Worm (Caenorhabditis elegans) whole organism, late embryonic: Measurements from ENCODE around the gene lgc-40.
A peak's percentile ranks its signal among the peaks of the same experiment; 100 is the strongest.

Experiments
- F13H6.1 ChIP-seq: sonication (generic microtip); optimal IDR thresholded peaks from 2 replicates; lab custom pipeline; 2016; ENCODE audit warnings: missing genetic modification characterization, missing compliant biosample characterization
- K02D7.2 ChIP-seq: sonication (generic microtip); optimal IDR thresholded peaks from 2 replicates; lab custom pipeline; 2017; ENCODE audit warnings: mild to moderate bottlenecking, missing genetic modification characterization, missing compliant biosample characterization
- T23F11.4 ChIP-seq: fragments of 200-800 bp; sonication (Bioruptor generic); optimal IDR thresholded peaks from 2 replicates; lab custom pipeline; 2018; ENCODE audit warnings: mild to moderate bottlenecking, missing genetic modification characterization, missing compliant biosample characterization
- ama-1 ChIP-seq: fragments of 150-350 bp; optimal IDR thresholded peaks from 2 replicates; lab custom pipeline; 2014
- ceh-18 ChIP-seq: sonication (generic microtip); optimal IDR thresholded peaks from 2 replicates; lab custom pipeline; 2016; ENCODE audit warnings: missing genetic modification characterization, missing compliant biosample characterization
- ceh-19 ChIP-seq: fragments of 200-800 bp; sonication (Bioruptor generic); optimal IDR thresholded peaks from 2 replicates; lab custom pipeline; 2018; ENCODE audit warnings: mild to moderate bottlenecking, missing genetic modification characterization, missing compliant biosample characterization
- ceh-2 ChIP-seq: sonication (generic microtip); optimal IDR thresholded peaks from 2 replicates; lab custom pipeline; 2016; ENCODE audit warnings: missing genotype, missing genetic modification characterization, missing compliant biosample characterization
- ceh-22 ChIP-seq: sonication (generic microtip); optimal IDR thresholded peaks from 2 replicates; lab custom pipeline; 2017; ENCODE audit warnings: missing biosample characterization, missing genetic modification characterization
- ceh-30 ChIP-seq: fragments of 150-350 bp; optimal IDR thresholded peaks from 2 replicates; lab custom pipeline; 2014; ENCODE audit warnings: missing biosample characterization, missing genetic modification characterization
- ceh-34 ChIP-seq: sonication (generic microtip); optimal IDR thresholded peaks from 2 replicates; lab custom pipeline; 2016; ENCODE audit warnings: mild to moderate bottlenecking, missing genetic modification characterization, missing compliant biosample characterization
- ceh-6 ChIP-seq: fragments of 200-800 bp; sonication (Bioruptor generic); optimal IDR thresholded peaks from 2 replicates; lab custom pipeline; 2018; ENCODE audit warnings: mild to moderate bottlenecking, missing genetic modification characterization, missing compliant biosample characterization
- ceh-9 ChIP-seq: sonication (generic microtip); optimal IDR thresholded peaks from 2 replicates; lab custom pipeline; 2016; ENCODE audit warnings: mild to moderate bottlenecking, missing genetic modification characterization, inconsistent platforms, missing compliant biosample characterization
- dve-1 ChIP-seq: sonication (generic microtip); optimal IDR thresholded peaks from 2 replicates; lab custom pipeline; 2017; ENCODE audit warnings: antibody characterized with exemption, mild to moderate bottlenecking, missing genetic modification characterization, missing compliant biosample characterization
- elt-4 ChIP-seq: sonication (generic microtip); optimal IDR thresholded peaks from 2 replicates; lab custom pipeline; 2016; ENCODE audit warnings: missing genetic modification characterization, missing compliant biosample characterization
- eyg-1 ChIP-seq: sonication (generic microtip); optimal IDR thresholded peaks from 2 replicates; lab custom pipeline; 2016; ENCODE audit warnings: missing genotype, missing genetic modification characterization, missing compliant biosample characterization
- fax-1 ChIP-seq: sonication (generic microtip); optimal IDR thresholded peaks from 2 replicates; lab custom pipeline; 2016; ENCODE audit warnings: missing genotype, missing genetic modification characterization, missing compliant biosample characterization
- fkh-10 ChIP-seq: fragments of 150-350 bp; optimal IDR thresholded peaks from 2 replicates; lab custom pipeline; 2014; ENCODE audit warnings: missing biosample characterization, missing genetic modification reagents, missing genetic modification characterization
- fkh-6 ChIP-seq: sonication (generic microtip); optimal IDR thresholded peaks from 2 replicates; lab custom pipeline; 2016; ENCODE audit warnings: missing genetic modification characterization, missing compliant biosample characterization
- hlh-15 ChIP-seq: sonication (generic microtip); optimal IDR thresholded peaks from 2 replicates; lab custom pipeline; 2016; ENCODE audit warnings: missing genetic modification characterization, missing compliant biosample characterization
- hlh-30 ChIP-seq: sonication (generic microtip); optimal IDR thresholded peaks from 2 replicates; lab custom pipeline; 2017; ENCODE audit warnings: antibody characterized with exemption, missing genetic modification characterization, missing compliant biosample characterization; ENCODE audit not compliant: insufficient read depth
- hlh-6 ChIP-seq: sonication (generic microtip); optimal IDR thresholded peaks from 2 replicates; lab custom pipeline; 2016; ENCODE audit warnings: missing genotype, missing genetic modification characterization, missing compliant biosample characterization
- madf-2 ChIP-seq: sonication (generic microtip); optimal IDR thresholded peaks from 2 replicates; lab custom pipeline; 2017; ENCODE audit warnings: missing genetic modification characterization, missing compliant biosample characterization
- nfya-1 ChIP-seq: sonication (generic microtip); optimal IDR thresholded peaks from 2 replicates; lab custom pipeline; 2017; ENCODE audit warnings: missing genetic modification characterization, mild to moderate bottlenecking, missing compliant biosample characterization, antibody characterized with exemption, moderate library complexity
- nhr-11 ChIP-seq: fragments of 150-350 bp; optimal IDR thresholded peaks from 2 replicates; lab custom pipeline; 2014; ENCODE audit warnings: missing biosample characterization, missing genetic modification characterization
- npax-4 ChIP-seq: sonication (generic microtip); optimal IDR thresholded peaks from 2 replicates; lab custom pipeline; 2016; ENCODE audit warnings: missing genetic modification characterization, missing compliant biosample characterization
- odd-2 ChIP-seq: sonication (generic microtip); optimal IDR thresholded peaks from 2 replicates; lab custom pipeline; 2017; ENCODE audit warnings: antibody characterized with exemption, mild to moderate bottlenecking, missing genetic modification characterization, missing compliant biosample characterization
- pha-2 ChIP-seq: sonication (generic microtip); optimal IDR thresholded peaks from 2 replicates; lab custom pipeline; 2017; ENCODE audit warnings: mild to moderate bottlenecking, missing genetic modification characterization, missing compliant biosample characterization
- pha-4 ChIP-seq: fragments of 150-350 bp; optimal IDR thresholded peaks from 2 replicates; lab custom pipeline; 2018; ENCODE audit warnings: missing biosample characterization, missing genetic modification reagents, missing genetic modification characterization
- pros-1 ChIP-seq: fragments of 150-350 bp; optimal IDR thresholded peaks from 2 replicates; lab custom pipeline; 2014; ENCODE audit warnings: missing biosample characterization, missing genetic modification reagents, missing genetic modification characterization
- ref-2 ChIP-seq: sonication (generic microtip); optimal IDR thresholded peaks from 2 replicates; lab custom pipeline; 2016; ENCODE audit warnings: missing genetic modification characterization, missing compliant biosample characterization
- sdc-2 ChIP-seq: sonication (generic microtip); optimal IDR thresholded peaks from 2 replicates; lab custom pipeline; 2016; ENCODE audit warnings: missing genotype, missing genetic modification characterization, missing compliant biosample characterization
- syd-9 ChIP-seq: sonication (generic microtip); optimal IDR thresholded peaks from 2 replicates; lab custom pipeline; 2016; ENCODE audit warnings: mild to moderate bottlenecking, missing genetic modification characterization, moderate library complexity, missing compliant biosample characterization
- tbx-2 ChIP-seq: sonication (generic microtip); optimal IDR thresholded peaks from 2 replicates; lab custom pipeline; 2016; ENCODE audit warnings: missing genetic modification characterization, missing compliant biosample characterization
- ttx-3 ChIP-seq: sonication (generic microtip); optimal IDR thresholded peaks from 2 replicates; lab custom pipeline; 2016; ENCODE audit warnings: missing genetic modification reagents, missing genetic modification characterization, missing compliant biosample characterization
- unc-42 ChIP-seq: sonication (generic microtip); optimal IDR thresholded peaks from 2 replicates; lab custom pipeline; 2016; ENCODE audit warnings: missing genotype, missing genetic modification characterization, missing compliant biosample characterization
- unc-86 ChIP-seq: sonication (generic microtip); optimal IDR thresholded peaks from 2 replicates; lab custom pipeline; 2016; ENCODE audit warnings: missing genetic modification characterization, missing compliant biosample characterization
- zip-5 ChIP-seq: sonication (generic microtip); optimal IDR thresholded peaks from 2 replicates; lab custom pipeline; 2016; ENCODE audit warnings: missing genetic modification characterization, missing compliant biosample characterization
- ztf-16 ChIP-seq: sonication (generic microtip); optimal IDR thresholded peaks from 2 replicates; lab custom pipeline; 2017; ENCODE audit warnings: missing genetic modification characterization, missing compliant biosample characterization

Gene lgc-40

DNA sequence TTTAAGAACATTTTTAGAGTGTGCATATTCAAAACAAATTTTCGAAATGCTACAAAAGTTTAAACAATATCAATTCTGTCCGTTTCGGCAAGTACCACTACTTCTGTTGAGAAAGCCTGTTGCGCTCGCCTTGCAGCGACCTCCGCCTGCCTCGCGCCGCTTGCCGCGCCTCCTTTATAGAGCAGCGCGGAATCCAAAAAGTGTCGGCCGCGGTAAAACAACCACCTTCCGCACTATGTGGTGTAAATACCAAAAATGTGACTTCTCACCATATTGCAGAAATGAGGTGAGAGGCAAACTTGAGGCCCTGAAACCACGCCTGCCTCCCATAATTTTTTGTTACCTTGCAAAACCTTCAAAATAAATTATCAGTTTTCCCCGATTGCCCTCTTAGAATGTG, 7.0 kb upstream of the lgc-40 start:
- no peak for TF ChIP-seq ztf-16 (tag; lab: Kevin White, UChicago)
- TF ChIP-seq hlh-15, result no peak
- no peak for TF ChIP-seq ceh-22 (tag; lab: Kevin White, UChicago)
- TF ChIP-seq elt-4, result no peak
- no peak for TF ChIP-seq K02D7.2 (tag; lab: Kevin White, UChicago)
- TF ChIP-seq F13H6.1 (tag; lab: Kevin White, UChicago), result no peak
- no peak for TF ChIP-seq madf-2
- no peak for TF ChIP-seq pha-4 (tag; lab: Kevin White, UChicago)
- no peak for TF ChIP-seq unc-86 (tag; lab: Kevin White, UChicago)
- TF ChIP-seq, all 69 proteins: peak for 0

DNA sequence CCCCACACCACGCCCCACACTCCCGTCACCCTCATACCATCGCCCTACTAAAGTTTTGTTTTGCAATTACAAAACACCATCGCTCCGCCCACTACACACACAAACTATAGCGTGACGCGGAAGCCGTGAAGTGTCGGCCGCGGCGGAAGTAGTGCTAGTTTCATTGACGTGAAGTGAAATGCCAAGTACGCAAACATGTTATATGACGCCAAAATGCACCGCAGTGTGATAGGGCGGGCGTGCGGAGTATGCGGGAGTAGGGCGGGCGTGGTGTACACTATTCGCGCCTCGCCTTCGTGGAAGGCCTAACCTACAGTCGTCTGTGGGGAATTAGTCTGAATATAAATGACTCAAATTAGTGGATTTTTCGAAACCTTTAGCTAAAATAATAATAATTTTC, 3.0 kb downstream of the lgc-40 start:
- no peak for TF ChIP-seq dve-1
- no peak for TF ChIP-seq fax-1 (tag; lab: Kevin White, UChicago)
- no peak for TF ChIP-seq pros-1 (tag; lab: Kevin White, UChicago)
- no peak for TF ChIP-seq hlh-30 (tag; lab: Kevin White, UChicago)
- TF ChIP-seq ama-1, result no peak
- TF ChIP-seq ceh-19 (GFP tag; lab: Kevin White, UChicago), result no peak
- no peak for TF ChIP-seq syd-9
- TF ChIP-seq ttx-3, result no peak
- no peak for TF ChIP-seq ceh-34 (tag; lab: Kevin White, UChicago)
- no peak for TF ChIP-seq ceh-6 (GFP tag; lab: Kevin White, UChicago)
- no peak for TF ChIP-seq nfya-1 (tag; lab: Kevin White, UChicago)
- no peak for TF ChIP-seq ceh-9 (tag; lab: Kevin White, UChicago)
- TF ChIP-seq ceh-2 (tag; lab: Kevin White, UChicago), result no peak
- no peak for TF ChIP-seq fkh-6 (tag; lab: Kevin White, UChicago)

DNA sequence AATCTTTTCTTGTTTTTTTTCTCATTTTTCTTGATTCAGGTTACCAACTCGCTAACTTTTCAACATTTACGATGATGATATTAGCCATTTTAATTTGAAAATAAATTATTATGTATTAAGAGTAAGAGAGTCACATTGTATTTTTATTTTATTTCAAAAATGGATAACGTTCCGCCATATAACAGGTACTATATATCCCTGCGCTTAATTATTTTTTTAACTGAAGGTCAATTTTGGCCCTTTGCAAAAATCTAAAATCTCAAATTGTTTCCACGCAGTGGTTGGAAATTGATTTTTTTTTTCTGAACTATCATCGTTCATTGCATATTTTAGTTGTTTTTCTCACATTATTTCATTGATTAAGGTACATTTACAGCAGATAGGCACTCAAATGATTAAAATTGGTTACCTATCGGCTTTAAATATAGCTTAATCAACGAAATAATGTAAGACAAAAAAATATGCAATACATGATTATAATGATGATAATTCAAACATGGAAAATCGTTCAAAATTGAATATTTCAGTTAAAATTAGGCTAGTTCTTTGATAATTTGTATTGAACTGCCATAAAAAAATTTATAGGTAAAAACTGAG, 4.9 kb downstream of the lgc-40 start:
- TF ChIP-seq elt-4 (no peak), sdc-2 (peak; percentile 97)

DNA sequence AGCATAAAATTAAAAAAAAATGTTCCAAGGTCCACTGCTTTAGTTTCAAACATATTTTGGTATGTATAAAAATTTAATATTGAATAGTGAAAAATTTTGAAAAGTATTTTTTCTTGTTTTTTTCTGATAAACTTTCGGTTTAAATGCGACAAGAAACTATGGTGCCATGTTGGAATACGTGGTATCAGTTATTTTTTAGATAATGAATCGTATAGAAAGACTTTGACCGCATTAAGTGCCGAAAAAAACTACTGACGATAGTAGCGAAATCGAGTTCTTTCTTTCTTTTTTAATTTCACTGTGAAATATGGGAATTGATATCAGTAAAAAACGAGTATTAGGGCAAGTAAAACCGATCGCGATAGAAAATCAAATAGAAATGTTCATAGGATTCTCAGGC, 6.0 kb downstream of the lgc-40 start, which contains the start of gene T24D8.6:
Gene T24D8.6, minus strand, starts transcription at position 101 of the 400 bp plus-strand sequence.
- TF ChIP-seq ceh-30 (no peak), fkh-10 (no peak), tbx-2 (no peak), eyg-1 (tag; lab: Kevin White, UChicago) (no peak), pros-1 (tag; lab: Kevin White, UChicago) (no peak), unc-42 (tag; lab: Kevin White, UChicago) (no peak), madf-2 (no peak), npax-4 (tag; lab: Kevin White, UChicago) (no peak)

DNA sequence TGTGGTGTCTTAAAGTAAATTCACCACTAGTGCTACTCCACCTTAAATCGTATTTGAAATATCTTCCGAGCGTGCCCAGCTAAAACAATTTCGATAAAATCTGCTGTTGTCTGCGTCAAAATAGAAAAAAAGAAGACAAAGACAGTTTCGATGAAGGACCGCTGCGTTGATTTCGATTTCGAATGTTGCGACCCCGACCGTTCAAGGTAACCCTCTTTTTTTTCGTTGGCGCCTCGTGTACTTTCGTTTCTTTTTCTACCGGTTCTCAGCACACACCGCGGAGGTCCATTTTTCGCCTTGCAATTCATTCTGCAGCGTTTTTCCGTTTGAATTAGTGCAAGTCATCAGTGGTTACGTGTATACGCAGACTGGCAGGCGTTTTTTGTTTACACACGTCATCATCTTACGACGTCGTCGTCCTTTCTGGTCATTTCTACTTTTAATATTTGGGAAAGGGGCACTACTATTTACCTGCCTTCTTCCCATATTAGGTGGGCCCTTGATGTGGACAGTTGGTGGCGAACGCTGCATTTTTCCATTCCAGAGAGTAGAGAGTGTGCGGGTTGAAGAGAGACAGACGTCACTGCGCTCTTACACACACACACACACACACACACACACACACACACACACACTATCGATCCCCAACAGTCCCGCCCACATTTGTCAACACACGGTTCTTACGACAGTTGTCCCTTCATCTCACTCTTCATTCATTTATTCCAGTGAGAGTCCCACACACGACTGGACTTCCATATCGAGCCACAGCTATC, 8.3 kb downstream of the lgc-40 start:
- TF ChIP-seq sdc-2, result peak; percentile 23
- no peak for TF ChIP-seq npax-4 (tag; lab: Kevin White, UChicago)
- TF ChIP-seq T23F11.4 (GFP tag; lab: Kevin White, UChicago), result peak; percentile 7
- TF ChIP-seq ref-2 (tag; lab: Kevin White, UChicago), result peak; percentile 24
- TF ChIP-seq tbx-2, result peak; percentile 20
- peak; percentile 11 for TF ChIP-seq nfya-1 (tag; lab: Kevin White, UChicago)
- TF ChIP-seq unc-86 (tag; lab: Kevin White, UChicago), result no peak
- TF ChIP-seq ceh-34 (tag; lab: Kevin White, UChicago), result peak; percentile 16
- no peak for TF ChIP-seq hlh-6 (tag; lab: Kevin White, UChicago)
- no peak for TF ChIP-seq ceh-9 (tag; lab: Kevin White, UChicago)
- TF ChIP-seq pha-2 (tag; lab: Kevin White, UChicago), result peak; percentile 15
- no peak for TF ChIP-seq odd-2
- TF ChIP-seq zip-5, result no peak
- TF ChIP-seq ceh-18 (tag; lab: Kevin White, UChicago), result peak; percentile 7
- TF ChIP-seq nhr-11 (tag; lab: Kevin White, UChicago), result no peak
- no peak for TF ChIP-seq K02D7.2 (tag; lab: Kevin White, UChicago)
